Worm (Caenorhabditis elegans): ENCODE measurements around the gene T24H10.1.

ce11 chrII:9108905-9109551, 9.9 kb downstream of the T24H10.1 start, which contains the start of gene T24H10.4:
- TF ChIP-seq B0336.3 (GFP tag; IDR thresholded peaks at IDR 0.05) (no peak), T07F8.4 (tag; optimal IDR thresholded peaks at IDR 0.05) (no peak), snpc-4 (GFP tag; optimal IDR thresholded peaks at IDR 0.05) (no peak), snpc-4 (tag; optimal IDR thresholded peaks at IDR 0.05) (no peak), mel-28 (tag; optimal IDR thresholded peaks at IDR 0.05; ENCODE audit: borderline replicate concordance) (no peak), zim-3 (tag; optimal IDR thresholded peaks at IDR 0.05) (no peak), Y67H2A.10 (GFP tag; conservative IDR thresholded peaks at IDR 0.05) (no peak), lin-35 (GFP tag; optimal IDR thresholded peaks at IDR 0.05) (no peak), pha-4 (tag; optimal IDR thresholded peaks at IDR 0.05) (no peak), let-607 (tag; optimal IDR thresholded peaks at IDR 0.05) (no peak), attf-3 (GFP tag; conservative IDR thresholded peaks at IDR 0.05) (no peak), attf-6 (GFP tag; IDR thresholded peaks at IDR 0.05) (no peak), ets-4 (GFP tag; optimal IDR thresholded peaks at IDR 0.05) (no peak)

Measured in whole organism, young adult.